Fruit fly (Drosophila melanogaster) whole organism, wandering third instar larva: Measurements from ENCODE around the gene Sec5.

Experiments
- Abd-B ChIP-seq: fragments of >200 bp; optimal IDR thresholded peaks from 2 replicates; lab custom pipeline; 2017; ENCODE audit warnings: missing biosample characterization, missing genetic modification characterization
- CG32264 ChIP-seq: fragments of 200-800 bp; sonication (Bioruptor generic); optimal IDR thresholded peaks from 2 replicates; lab custom pipeline; 2016; ENCODE audit warnings: missing biosample characterization, missing genetic modification characterization
- CG9705 ChIP-seq: fragments of 200-800 bp; sonication (Bioruptor generic); optimal IDR thresholded peaks from 2 replicates; lab custom pipeline; 2018; ENCODE audit warnings: missing biosample characterization, mild to moderate bottlenecking, missing genetic modification characterization
- CrebA ChIP-seq: fragments of 200-800 bp; sonication (Bioruptor generic); optimal IDR thresholded peaks from 2 replicates; lab custom pipeline; 2016; ENCODE audit warnings: missing biosample characterization, mild to moderate bottlenecking, missing genetic modification characterization, borderline replicate concordance
- Dfd ChIP-seq: fragments of >200 bp; optimal IDR thresholded peaks from 2 replicates; lab custom pipeline; 2017; ENCODE audit warnings: missing biosample characterization, missing genetic modification characterization
- Dif ChIP-seq: fragments of 200-275, 200-300 bp; sonication (Bioruptor generic); optimal IDR thresholded peaks from 2 replicates; lab custom pipeline; 2018; ENCODE audit warnings: missing biosample characterization, missing genetic modification characterization; ENCODE audit not compliant: partially characterized antibody
- GATAd ChIP-seq: sonication (Bioruptor generic); optimal IDR thresholded peaks from 2 replicates; lab custom pipeline; 2016; ENCODE audit warnings: missing biosample characterization, missing genetic modification characterization
- HLH106 ChIP-seq: fragments of 200-800 bp; optimal IDR thresholded peaks from 3 replicates; lab custom pipeline; 2019; ENCODE audit warnings: missing biosample characterization, mild to moderate bottlenecking, missing genetic modification characterization, moderate library complexity
- Hnf4 ChIP-seq: fragments of 200-800 bp; sonication (Bioruptor generic); optimal IDR thresholded peaks from 2 replicates; lab custom pipeline; 2016; ENCODE audit warnings: missing biosample characterization, mild to moderate bottlenecking, missing genetic modification characterization
- Hr78 ChIP-seq: fragments of >200 bp; optimal IDR thresholded peaks from 2 replicates; lab custom pipeline; 2017; ENCODE audit warnings: missing biosample characterization, missing genetic modification characterization
- Hr83 ChIP-seq: fragments of 200-300 bp; sonication (Bioruptor generic); optimal IDR thresholded peaks from 2 replicates; lab custom pipeline; 2016; ENCODE audit warnings: missing biosample characterization, mild to moderate bottlenecking, missing genetic modification characterization, moderate library complexity; ENCODE audit not compliant: poor library complexity, severe bottlenecking
- Jra ChIP-seq: sonication (Bioruptor generic); optimal IDR thresholded peaks from 2 replicates; lab custom pipeline; 2016; ENCODE audit warnings: missing biosample characterization, missing genetic modification characterization
- Mio ChIP-seq: sonication (Bioruptor generic); optimal IDR thresholded peaks from 2 replicates; lab custom pipeline; 2016; ENCODE audit warnings: missing biosample characterization, missing genetic modification characterization
- Myc ChIP-seq: fragments of >200 bp; optimal IDR thresholded peaks from 2 replicates; lab custom pipeline; 2017
- N ChIP-seq: fragments of >200 bp; optimal IDR thresholded peaks from 2 replicates; lab custom pipeline; 2018; ENCODE audit warnings: missing biosample characterization, missing external identifiers, missing genetic modification characterization
- OdsH ChIP-seq: fragments of 200-800 bp; sonication (Bioruptor generic); optimal IDR thresholded peaks from 2 replicates; lab custom pipeline; 2016; ENCODE audit warnings: missing biosample characterization, mild to moderate bottlenecking, missing genetic modification characterization
- Rel ChIP-seq, 2 experiments: fragments of 200-800 bp; sonication (Bioruptor generic) in 1 of 2; optimal IDR thresholded peaks; 2 replicates in 1 of 2; 3 replicates in 1 of 2; lab custom pipeline; 2016 to 2019; ENCODE audit warnings: mild to moderate bottlenecking in 2 of 2, missing biosample characterization in 2 of 2, missing genetic modification characterization in 2 of 2, moderate library complexity in 1 of 2
- Sp1 ChIP-seq: fragments of 200-800 bp; sonication (Bioruptor generic); optimal IDR thresholded peaks from 3 replicates; lab custom pipeline; 2019; ENCODE audit warnings: missing biosample characterization, mild to moderate bottlenecking, missing genetic modification characterization, moderate library complexity
- Vsx2 ChIP-seq: fragments of 200-300, 225-300 bp; sonication (Bioruptor generic); optimal IDR thresholded peaks from 2 replicates; lab custom pipeline; 2018; ENCODE audit warnings: missing biosample characterization, missing genetic modification characterization; ENCODE audit not compliant: partially characterized antibody
- br ChIP-seq: fragments of 200-800 bp; sonication (Bioruptor generic); optimal IDR thresholded peaks from 2 replicates; lab custom pipeline; 2016; ENCODE audit warnings: missing biosample characterization, missing genetic modification characterization
- dl ChIP-seq, 2 experiments: fragments of 175-275, 200-275 bp in 1 of 2; fragments of 200-275 bp in 1 of 2; sonication (Bioruptor generic); optimal IDR thresholded peaks; lab custom pipeline; 2018; ENCODE audit warnings: mild to moderate bottlenecking in 2 of 2, missing biosample characterization in 2 of 2, missing genetic modification characterization in 2 of 2, moderate library complexity in 2 of 2; ENCODE audit not compliant: partially characterized antibody in 2 of 2, insufficient read depth in 1 of 2
- dmrt93B ChIP-seq: fragments of 200-800 bp; sonication (Bioruptor generic); optimal IDR thresholded peaks from 2 replicates; lab custom pipeline; 2018; ENCODE audit warnings: missing biosample characterization, mild to moderate bottlenecking, missing genetic modification characterization
- ey ChIP-seq: fragments of 200-800 bp; sonication (Bioruptor generic); optimal IDR thresholded peaks from 2 replicates; lab custom pipeline; 2016; ENCODE audit warnings: missing biosample characterization, missing genetic modification characterization
- foxo ChIP-seq, 2 experiments: fragments of 200-800 bp; sonication (Bioruptor generic); optimal IDR thresholded peaks; 2 replicates in 1 of 2; 3 replicates in 1 of 2; lab custom pipeline; 2016 to 2017; ENCODE audit warnings: missing biosample characterization in 2 of 2, missing genetic modification characterization in 2 of 2
- fru ChIP-seq: fragments of 200-800 bp; sonication (Bioruptor generic); optimal IDR thresholded peaks from 3 replicates; lab custom pipeline; 2016; ENCODE audit warnings: missing biosample characterization, mild to moderate bottlenecking, missing genetic modification characterization
- jim ChIP-seq: fragments of 175-275, 200-325 bp; sonication (Bioruptor generic); optimal IDR thresholded peaks from 2 replicates; lab custom pipeline; 2016; ENCODE audit warnings: missing biosample characterization, mild to moderate bottlenecking, missing genetic modification characterization
- lola ChIP-seq: fragments of >200 bp; optimal IDR thresholded peaks from 2 replicates; lab custom pipeline; 2017; ENCODE audit warnings: missing biosample characterization, missing genetic modification characterization
- psq ChIP-seq: fragments of 200-800 bp; sonication (Bioruptor generic); optimal IDR thresholded peaks from 3 replicates; lab custom pipeline; 2017; ENCODE audit warnings: missing biosample characterization, mild to moderate bottlenecking, missing genetic modification characterization, moderate library complexity
- rgr ChIP-seq: fragments of 200-800 bp; sonication (Bioruptor generic); optimal IDR thresholded peaks from 3 replicates; lab custom pipeline; 2016; ENCODE audit warnings: missing biosample characterization, mild to moderate bottlenecking, missing genetic modification characterization
- sage ChIP-seq: fragments of 200-800 bp; sonication (Bioruptor generic); optimal IDR thresholded peaks from 2 replicates; lab custom pipeline; 2016; ENCODE audit warnings: missing biosample characterization, mild to moderate bottlenecking, missing genetic modification characterization
- sv ChIP-seq: fragments of 200-800 bp; sonication (Bioruptor generic); optimal IDR thresholded peaks from 3 replicates; lab custom pipeline; 2016; ENCODE audit warnings: missing biosample characterization, missing genetic modification characterization
- usp ChIP-seq: fragments of >200 bp; optimal IDR thresholded peaks from 2 replicates; lab custom pipeline; 2017; ENCODE audit warnings: missing biosample characterization, missing genetic modification characterization
- woc ChIP-seq: sonication (Bioruptor generic); optimal IDR thresholded peaks from 2 replicates; lab custom pipeline; 2016; ENCODE audit warnings: missing biosample characterization, mild to moderate bottlenecking, missing genetic modification characterization

The Sec5 gene

dm6 chr2L:3475168-3475567, 18.1 kb downstream of the Sec5 start (continued):
- peak; percentile 45 for TF ChIP-seq HLH106 (tag; lab: Kevin White, UChicago)
- TF ChIP-seq Hr78 (GFP tag; lab: Kevin White, UChicago), result no peak
- no peak for TF ChIP-seq Mio (GFP tag; lab: Kevin White, UChicago)
- TF ChIP-seq jim (GFP tag; lab: Kevin White, UChicago), result no peak
- no peak for TF ChIP-seq CG9705
- no peak for TF ChIP-seq Abd-B (GFP tag; lab: Kevin White, UChicago)
- TF ChIP-seq Jra (GFP tag; lab: Kevin White, UChicago), result no peak
- TF ChIP-seq, all 38 proteins: peak for 11

- no peak for TF ChIP-seq usp (GFP tag; lab: Kevin White, UChicago)
- TF ChIP-seq rgr (GFP tag; lab: Kevin White, UChicago), result peak; percentile 27
- peak; percentile 10 for TF ChIP-seq dmrt93B
- TF ChIP-seq ey (GFP tag; lab: Kevin White, UChicago), result peak; percentile 11
- TF ChIP-seq HLH106 (tag; lab: Kevin White, UChicago), result peak; percentile 3
- TF ChIP-seq dl (GFP tag; optimal IDR thresholded peaks at IDR 0.05; lab: Kevin White, UChicago; ENCODE audit: insufficient read depth in 1 of 2, partially characterized antibody in 2 of 2), result no peak
- peak in 1 of 2 experiments; percentile 35 for TF ChIP-seq foxo (GFP tag; optimal IDR thresholded peaks at IDR 0.05; lab: Kevin White, UChicago)
- TF ChIP-seq fru, result peak; percentile 41
- TF ChIP-seq, all 38 proteins: peak for 6
Measured at dm6 chr2L:3475948-3476347, 18.8 kb downstream of the Sec5 start.

dm6 chr2L:3476399-3477056, 19.4 kb downstream of the Sec5 start:
- TF ChIP-seq br (GFP tag; lab: Kevin White, UChicago), result no peak
- TF ChIP-seq dl (GFP tag; optimal IDR thresholded peaks at IDR 0.05; lab: Kevin White, UChicago; ENCODE audit: insufficient read depth in 1 of 2, partially characterized antibody in 2 of 2), result no peak
- TF ChIP-seq Hr83 (GFP tag; lab: Kevin White, UChicago), result peak; percentile 9

- TF ChIP-seq CG9705 (no peak), usp (GFP tag; lab: Kevin White, UChicago) (no peak), Dfd (no peak), lola (GFP tag; lab: Kevin White, UChicago) (no peak), sv (GFP tag; lab: Kevin White, UChicago) (peak; percentile 2), Hnf4 (GFP tag; lab: Kevin White, UChicago) (no peak), dmrt93B (no peak), Vsx2 (GFP tag; lab: Kevin White, UChicago) (no peak), Abd-B (GFP tag; lab: Kevin White, UChicago) (no peak), CG32264 (GFP tag; lab: Kevin White, UChicago) (no peak), Mio (GFP tag; lab: Kevin White, UChicago) (no peak), woc (GFP tag; lab: Kevin White, UChicago) (peak; percentile 10), Myc (no peak), dl (GFP tag; optimal IDR thresholded peaks at IDR 0.05; lab: Kevin White, UChicago; ENCODE audit: insufficient read depth in 1 of 2, partially characterized antibody in 2 of 2) (no peak), rgr (GFP tag; lab: Kevin White, UChicago) (no peak), foxo (GFP tag; optimal IDR thresholded peaks at IDR 0.05; lab: Kevin White, UChicago) (peak in 1 of 2 experiments; percentile 1), Dif (GFP tag; lab: Kevin White, UChicago) (no peak), sage (GFP tag; lab: Kevin White, UChicago) (no peak)
Measured at dm6 chr2L:3477057-3477755, 20.1 kb downstream of the Sec5 start.

- TF ChIP-seq OdsH (GFP tag; lab: Kevin White, UChicago), result peak; percentile 52
- TF ChIP-seq woc (GFP tag; lab: Kevin White, UChicago), result peak; percentile 39
- no peak for TF ChIP-seq usp (GFP tag; lab: Kevin White, UChicago)
- peak; percentile 56 for TF ChIP-seq psq
- TF ChIP-seq jim (GFP tag; lab: Kevin White, UChicago), result peak; percentile 89
- TF ChIP-seq fru, result peak; percentile 72
- no peak for TF ChIP-seq Abd-B (GFP tag; lab: Kevin White, UChicago)
- peak; percentile 56 for TF ChIP-seq Rel (GFP tag; optimal IDR thresholded peaks at IDR 0.05; lab: Kevin White, UChicago)
- TF ChIP-seq Rel (tag; optimal IDR thresholded peaks at IDR 0.05; lab: Kevin White, UChicago), result peak; percentile 55
- TF ChIP-seq sv (GFP tag; lab: Kevin White, UChicago), result peak; percentile 71
- no peak for TF ChIP-seq CG9705
- TF ChIP-seq br (GFP tag; lab: Kevin White, UChicago), result peak; percentile 61
- peak; percentile 39 for TF ChIP-seq ey (GFP tag; lab: Kevin White, UChicago)
- TF ChIP-seq Hr83 (GFP tag; lab: Kevin White, UChicago), result peak; percentile 96
- TF ChIP-seq Jra (GFP tag; lab: Kevin White, UChicago), result peak; percentile 12
- TF ChIP-seq Sp1 (GFP tag; lab: Kevin White, UChicago), result peak; percentile 30
- peak; percentile 90 for TF ChIP-seq Hnf4 (GFP tag; lab: Kevin White, UChicago)
- peak; percentile 83 for TF ChIP-seq Vsx2 (GFP tag; lab: Kevin White, UChicago)
- TF ChIP-seq GATAd (GFP tag; lab: Kevin White, UChicago), result peak; percentile 35
- TF ChIP-seq N (GFP tag; lab: Kevin White, UChicago), result no peak
- no peak for TF ChIP-seq Mio (GFP tag; lab: Kevin White, UChicago)
- peak; percentile 59 for TF ChIP-seq CrebA
- no peak for TF ChIP-seq HLH106 (tag; lab: Kevin White, UChicago)
Measured at dm6 chr2L:3478034-3478880, 21.2 kb downstream of the Sec5 start, which contains the start of gene Thor. Thor (plus strand) TSS chr2L:3478434.
